Fruit fly (Drosophila melanogaster): ENCODE results near the gene Mat89Ba.

Gene Mat89Ba

dm6 chr3R:16230080-16230670 lies 42.0 kb downstream of the Mat89Ba start:
- TF ChIP-seq jim (GFP tag; optimal IDR thresholded peaks at IDR 0.05), result no peak
- no peak for TF ChIP-seq Dif (GFP tag; optimal IDR thresholded peaks at IDR 0.05; ENCODE audit: partially characterized antibody)
- TF ChIP-seq brk (GFP tag; optimal IDR thresholded peaks at IDR 0.05), result no peak
- TF ChIP-seq Hnf4 (GFP tag; optimal IDR thresholded peaks at IDR 0.05), result peak; percentile 1
- TF ChIP-seq h (GFP tag; optimal IDR thresholded peaks at IDR 0.05), result peak; percentile 19
- TF ChIP-seq psq (GFP tag; optimal IDR thresholded peaks at IDR 0.05), result no peak
- no peak for TF ChIP-seq dsf (GFP tag; optimal IDR thresholded peaks at IDR 0.05; ENCODE audit: borderline replicate concordance)
- TF ChIP-seq Rel (GFP tag; optimal IDR thresholded peaks at IDR 0.05), result no peak
- TF ChIP-seq Rel (tag; optimal IDR thresholded peaks at IDR 0.05), result peak; percentile 14
- TF ChIP-seq N (GFP tag; optimal IDR thresholded peaks at IDR 0.05), result no peak

DNA sequence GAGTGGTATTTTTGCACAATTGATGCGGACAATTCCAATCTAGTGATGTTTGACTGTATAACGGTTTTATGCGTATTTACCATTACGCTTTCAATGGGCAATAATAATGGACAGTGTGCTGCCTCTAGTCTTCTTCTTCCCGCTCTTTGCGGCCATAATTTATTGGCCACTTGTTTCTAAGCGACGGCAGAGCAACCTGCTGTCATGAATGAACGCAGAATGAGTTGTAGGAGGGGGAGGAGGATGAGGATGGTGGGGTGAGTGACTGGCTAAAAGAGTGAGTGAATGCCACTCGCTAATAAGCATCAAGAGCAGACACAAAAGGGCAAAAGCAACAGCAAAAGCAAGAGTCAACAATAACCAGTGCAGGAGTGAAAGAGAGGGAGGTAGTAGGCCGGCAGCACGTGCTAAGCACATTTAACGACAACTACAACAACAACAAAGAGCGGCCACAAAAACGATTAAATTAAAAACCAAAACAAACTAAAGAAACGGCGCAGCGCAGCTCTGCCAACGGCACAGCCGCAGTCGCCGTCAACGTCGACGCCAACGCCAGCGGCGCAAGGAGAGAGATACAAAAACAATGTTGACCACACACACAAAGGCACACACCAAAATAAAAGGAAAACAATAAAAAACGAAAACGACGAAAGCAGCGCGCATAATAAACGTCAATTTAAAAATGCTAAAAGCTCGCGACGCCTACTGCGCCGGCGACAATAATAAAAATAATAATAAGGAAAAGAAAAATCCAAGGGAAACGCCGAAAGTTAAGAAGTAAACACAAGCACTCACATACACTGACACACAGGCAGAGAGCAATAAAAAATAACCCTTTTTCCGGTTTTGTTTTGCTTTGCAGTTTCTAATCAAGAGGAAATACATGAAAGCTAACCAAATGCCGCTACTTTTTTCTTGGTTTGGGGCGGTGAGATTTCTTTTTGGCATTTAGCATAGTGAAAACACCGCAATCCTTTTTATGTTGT lies 43.2 kb downstream of the Mat89Ba start:
- TF ChIP-seq rgr (GFP tag; optimal IDR thresholded peaks at IDR 0.05), result no peak
- no peak for TF ChIP-seq Jra (GFP tag; optimal IDR thresholded peaks at IDR 0.05)
- no peak for TF ChIP-seq usp (GFP tag; optimal IDR thresholded peaks at IDR 0.05)
- peak; percentile 15 for TF ChIP-seq h (GFP tag; optimal IDR thresholded peaks at IDR 0.05)
- peak; percentile 54 for TF ChIP-seq sage (GFP tag; optimal IDR thresholded peaks at IDR 0.05)
- TF ChIP-seq br (GFP tag; optimal IDR thresholded peaks at IDR 0.05), result no peak
- no peak for TF ChIP-seq dmrt93B (GFP tag; optimal IDR thresholded peaks at IDR 0.05)
- TF ChIP-seq fru (GFP tag; optimal IDR thresholded peaks at IDR 0.05), result peak; percentile 12
- no peak for TF ChIP-seq N (GFP tag; optimal IDR thresholded peaks at IDR 0.05)
- TF ChIP-seq Mio (GFP tag; optimal IDR thresholded peaks at IDR 0.05), result no peak
- no peak for TF ChIP-seq Hr78 (GFP tag; optimal IDR thresholded peaks at IDR 0.05)
- peak; percentile 49 for TF ChIP-seq brk (GFP tag; optimal IDR thresholded peaks at IDR 0.05)
- TF ChIP-seq Sp1 (GFP tag; optimal IDR thresholded peaks at IDR 0.05), result peak; percentile 60
- peak; percentile 57 for TF ChIP-seq Rel (GFP tag; optimal IDR thresholded peaks at IDR 0.05)
- peak; percentile 63 for TF ChIP-seq Rel (tag; optimal IDR thresholded peaks at IDR 0.05)
- TF ChIP-seq Dfd (GFP tag; optimal IDR thresholded peaks at IDR 0.05), result no peak
- no peak for TF ChIP-seq jim (GFP tag; optimal IDR thresholded peaks at IDR 0.05)
- TF ChIP-seq CG9705 (GFP tag; optimal IDR thresholded peaks at IDR 0.05), result no peak
- peak; percentile 77 for TF ChIP-seq psq (GFP tag; optimal IDR thresholded peaks at IDR 0.05)
- no peak for TF ChIP-seq Abd-B (GFP tag; optimal IDR thresholded peaks at IDR 0.05)
- peak; percentile 21 for TF ChIP-seq Hnf4 (GFP tag; optimal IDR thresholded peaks at IDR 0.05)
- no peak for TF ChIP-seq dsf (GFP tag; optimal IDR thresholded peaks at IDR 0.05; ENCODE audit: borderline replicate concordance)
- TF ChIP-seq Vsx2 (GFP tag; optimal IDR thresholded peaks at IDR 0.05; ENCODE audit: partially characterized antibody), result no peak
- TF ChIP-seq Hr83 (GFP tag; optimal IDR thresholded peaks at IDR 0.05; ENCODE audit: poor library complexity, severe bottlenecking), result peak; percentile 1
- no peak for TF ChIP-seq HLH106 (tag; optimal IDR thresholded peaks at IDR 0.05)
- TF ChIP-seq CG32264 (GFP tag; optimal IDR thresholded peaks at IDR 0.05), result peak; percentile 9
- no peak for TF ChIP-seq woc (GFP tag; optimal IDR thresholded peaks at IDR 0.05)
- no peak for TF ChIP-seq ey (GFP tag; optimal IDR thresholded peaks at IDR 0.05)

- no peak for TF ChIP-seq pan (optimal IDR thresholded peaks at IDR 0.05)
- TF ChIP-seq Rel (GFP tag; optimal IDR thresholded peaks at IDR 0.05), result no peak
- TF ChIP-seq Rel (tag; optimal IDR thresholded peaks at IDR 0.05), result peak; percentile 99
- TF ChIP-seq psq (GFP tag; optimal IDR thresholded peaks at IDR 0.05), result peak; percentile 89
- peak; percentile 1 for TF ChIP-seq OdsH (GFP tag; optimal IDR thresholded peaks at IDR 0.05)
Observed at dm6 chr3R:16227074-16227473, 45.1 kb downstream of the Mat89Ba start.

DNA sequence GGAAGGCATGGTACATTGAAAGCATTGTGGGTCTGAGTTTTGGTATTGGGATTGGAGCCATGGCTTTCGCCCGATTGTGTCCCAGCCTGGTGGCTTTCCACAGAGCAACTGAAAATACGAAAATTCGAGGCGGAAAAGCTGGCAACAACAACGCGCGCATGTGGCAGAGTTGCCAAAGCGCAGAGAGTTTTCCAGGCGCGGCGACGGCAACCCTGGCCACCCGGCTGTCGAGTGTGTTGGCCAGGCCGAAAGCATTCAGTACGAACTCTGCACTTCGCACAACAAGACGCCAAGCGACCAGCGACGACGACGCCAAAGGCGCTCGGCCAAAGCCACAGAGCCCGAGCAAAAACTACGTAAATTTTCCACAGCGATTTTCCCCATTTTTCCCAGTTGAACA lies 46.5 kb downstream of the Mat89Ba start:
- no peak for TF ChIP-seq Hr83 (GFP tag; optimal IDR thresholded peaks at IDR 0.05; ENCODE audit: poor library complexity, severe bottlenecking)
- TF ChIP-seq sage (GFP tag; optimal IDR thresholded peaks at IDR 0.05), result no peak
- no peak for TF ChIP-seq br (GFP tag; optimal IDR thresholded peaks at IDR 0.05)
- TF ChIP-seq CrebA (GFP tag; optimal IDR thresholded peaks at IDR 0.05; ENCODE audit: borderline replicate concordance), result no peak
